Worm (Caenorhabditis elegans) whole organism, L3 larva: ENCODE results near the gene ina-1.
A peak's percentile ranks its signal among the peaks of the same experiment; 100 is the strongest.

Experiments used
- R02D3.7 ChIP-seq: fragments of 150-350 bp; optimal IDR thresholded peaks from 2 replicates; lab custom pipeline; 2014; ENCODE audit warnings: missing biosample characterization, missing genetic modification characterization
- ceh-16 ChIP-seq: sonication (generic microtip); optimal IDR thresholded peaks from 2 replicates; lab custom pipeline; 2017; ENCODE audit warnings: missing biosample characterization, missing genetic modification characterization
- ceh-9 ChIP-seq: sonication (generic microtip); optimal IDR thresholded peaks from 2 replicates; lab custom pipeline; 2018; ENCODE audit warnings: missing biosample characterization, missing genetic modification characterization
- egl-5 ChIP-seq: fragments of 150-350 bp; optimal IDR thresholded peaks from 2 replicates; lab custom pipeline; 2017; ENCODE audit warnings: missing biosample characterization, missing genetic modification reagents, missing genetic modification characterization, inconsistent platforms
- elt-3 ChIP-seq, 3 experiments: fragments of 150-350 bp in 1 of 3; sonication (generic microtip) in 2 of 3; optimal IDR thresholded peaks; 2 replicates in 2 of 3; 4 replicates in 1 of 3; lab custom pipeline; 2014 to 2017; ENCODE audit warnings: missing biosample characterization in 3 of 3, missing genetic modification characterization in 3 of 3
- fkh-10 ChIP-seq: sonication (generic microtip); optimal IDR thresholded peaks from 2 replicates; lab custom pipeline; 2017; ENCODE audit warnings: missing biosample characterization, missing genetic modification reagents, missing genetic modification characterization
- fkh-2 ChIP-seq: fragments of 150-350 bp; optimal IDR thresholded peaks from 2 replicates; lab custom pipeline; 2014; ENCODE audit warnings: missing biosample characterization, missing genetic modification reagents, missing genetic modification characterization
- fos-1 ChIP-seq: fragments of 150-350 bp; optimal IDR thresholded peaks from 2 replicates; lab custom pipeline; 2014; ENCODE audit warnings: missing biosample characterization, missing genetic modification characterization
- hmg-11 ChIP-seq: sonication (generic microtip); optimal IDR thresholded peaks from 2 replicates; lab custom pipeline; 2016; ENCODE audit warnings: missing genetic modification characterization, missing compliant biosample characterization
- jun-1 ChIP-seq: fragments of 150-350 bp; optimal IDR thresholded peaks from 2 replicates; lab custom pipeline; 2014; ENCODE audit warnings: missing biosample characterization, missing genetic modification reagents, missing genetic modification characterization
- lin-15B ChIP-seq: fragments of 150-350 bp; optimal IDR thresholded peaks from 2 replicates; lab custom pipeline; 2014; ENCODE audit warnings: missing biosample characterization, missing genetic modification characterization
- lin-39 ChIP-seq: fragments of 150-350 bp; optimal IDR thresholded peaks from 2 replicates; lab custom pipeline; 2018; ENCODE audit warnings: missing biosample characterization, missing genetic modification reagents, missing genetic modification characterization
- lsy-12 ChIP-seq: sonication (generic microtip); optimal IDR thresholded peaks from 2 replicates; lab custom pipeline; 2016; ENCODE audit warnings: mild to moderate bottlenecking, missing genetic modification characterization, missing compliant biosample characterization
- mdl-1 ChIP-seq: fragments of 150-350 bp; optimal IDR thresholded peaks from 2 replicates; lab custom pipeline; 2014; ENCODE audit warnings: missing biosample characterization, missing genetic modification characterization
- nfya-1 ChIP-seq: sonication (generic microtip); optimal IDR thresholded peaks from 2 replicates; lab custom pipeline; 2017; ENCODE audit warnings: missing genetic modification characterization, mild to moderate bottlenecking, missing compliant biosample characterization, antibody characterized with exemption, moderate library complexity; ENCODE audit not compliant: insufficient read depth
- nhr-11 ChIP-seq: fragments of 150-350 bp; optimal IDR thresholded peaks from 2 replicates; lab custom pipeline; 2014; ENCODE audit warnings: missing biosample characterization, missing genetic modification characterization
- nhr-23 ChIP-seq: fragments of 150-350 bp; optimal IDR thresholded peaks from 2 replicates; lab custom pipeline; 2014; ENCODE audit warnings: missing biosample characterization, missing genetic modification reagents, missing genetic modification characterization
- nhr-237 ChIP-seq: fragments of 150-350 bp; optimal IDR thresholded peaks from 2 replicates; lab custom pipeline; 2014; ENCODE audit warnings: missing biosample characterization, missing genetic modification characterization
- nhr-25 ChIP-seq: sonication (generic microtip); optimal IDR thresholded peaks from 2 replicates; lab custom pipeline; 2017; ENCODE audit warnings: missing biosample characterization, missing genetic modification characterization
- nhr-28 ChIP-seq: fragments of 150-350 bp; optimal IDR thresholded peaks from 2 replicates; lab custom pipeline; 2014; ENCODE audit warnings: missing biosample characterization, missing genetic modification characterization
- nhr-43 ChIP-seq: sonication (generic microtip); optimal IDR thresholded peaks from 2 replicates; lab custom pipeline; 2016; ENCODE audit warnings: mild to moderate bottlenecking, missing genetic modification characterization, missing compliant biosample characterization; ENCODE audit not compliant: poor library complexity, severe bottlenecking
- nhr-76 ChIP-seq: fragments of 150-350 bp; sonication (generic microtip); optimal IDR thresholded peaks from 5 replicates; lab custom pipeline; 2014; ENCODE audit warnings: missing biosample characterization, missing genetic modification characterization
- pha-4 ChIP-seq: fragments of 150-350 bp; optimal IDR thresholded peaks from 2 replicates; lab custom pipeline; 2014; ENCODE audit warnings: missing biosample characterization, missing genetic modification reagents, missing genetic modification characterization
- pqm-1 ChIP-seq: fragments of 150-350 bp; optimal IDR thresholded peaks from 2 replicates; lab custom pipeline; 2017; ENCODE audit warnings: missing biosample characterization, missing genetic modification characterization, inconsistent platforms
- sea-2 ChIP-seq: fragments of 150-350 bp; sonication (generic microtip); optimal IDR thresholded peaks from 4 replicates; lab custom pipeline; 2014; ENCODE audit warnings: missing biosample characterization, missing genetic modification reagents, missing genetic modification characterization
- skn-1 ChIP-seq: fragments of 150-350 bp; optimal IDR thresholded peaks from 2 replicates; lab custom pipeline; 2014; ENCODE audit warnings: missing biosample characterization, missing genetic modification characterization
- unc-62 ChIP-seq: fragments of 150-350 bp; sonication (generic microtip); optimal IDR thresholded peaks from 4 replicates; lab custom pipeline; 2014; ENCODE audit warnings: missing biosample characterization, missing genetic modification reagents, missing genetic modification characterization
- zag-1 ChIP-seq: fragments of 150-350 bp; optimal IDR thresholded peaks from 2 replicates; lab custom pipeline; 2014; ENCODE audit warnings: missing biosample characterization, missing genetic modification characterization
- ztf-4 ChIP-seq: fragments of 150-350 bp; optimal IDR thresholded peaks from 2 replicates; lab custom pipeline; 2014; ENCODE audit warnings: missing biosample characterization, missing genetic modification characterization

Gene ina-1

DNA sequence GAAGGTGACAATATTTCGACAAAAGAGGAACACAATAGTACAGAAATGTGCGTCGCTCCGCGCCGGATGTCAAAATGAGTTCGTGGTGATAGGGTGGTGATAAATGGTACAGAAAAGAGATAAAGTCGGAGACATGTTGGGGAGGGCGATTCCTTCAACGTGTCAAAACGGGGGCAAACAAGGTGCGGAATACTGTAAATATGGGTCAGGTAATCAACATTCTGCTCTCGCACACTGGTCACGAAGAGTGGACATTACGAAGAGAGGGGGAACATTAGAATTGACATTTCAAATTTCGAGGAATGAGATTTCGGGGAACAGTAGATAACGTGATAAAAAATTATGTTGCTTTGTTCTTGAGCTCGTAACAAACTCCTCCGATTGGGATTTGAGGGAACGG is 27.0 kb upstream of the ina-1 start, which contains the start of gene ZC84.6:
ZC84.6 (minus strand) TSS at position 101 of the 400 bp plus-strand sequence.
- no peak for TF ChIP-seq sea-2 (GFP tag; lab: Kevin White, UChicago)
- no peak for TF ChIP-seq ceh-16 (tag; lab: Kevin White, UChicago)
- no peak for TF ChIP-seq nhr-237 (tag; lab: Kevin White, UChicago)
- no peak for TF ChIP-seq ceh-9 (tag; lab: Kevin White, UChicago)
- TF ChIP-seq nhr-43 (tag; lab: Kevin White, UChicago): no peak
- TF ChIP-seq egl-5 (tag; lab: Kevin White, UChicago): no peak
- TF ChIP-seq, all 47 proteins: peak for 0

DNA sequence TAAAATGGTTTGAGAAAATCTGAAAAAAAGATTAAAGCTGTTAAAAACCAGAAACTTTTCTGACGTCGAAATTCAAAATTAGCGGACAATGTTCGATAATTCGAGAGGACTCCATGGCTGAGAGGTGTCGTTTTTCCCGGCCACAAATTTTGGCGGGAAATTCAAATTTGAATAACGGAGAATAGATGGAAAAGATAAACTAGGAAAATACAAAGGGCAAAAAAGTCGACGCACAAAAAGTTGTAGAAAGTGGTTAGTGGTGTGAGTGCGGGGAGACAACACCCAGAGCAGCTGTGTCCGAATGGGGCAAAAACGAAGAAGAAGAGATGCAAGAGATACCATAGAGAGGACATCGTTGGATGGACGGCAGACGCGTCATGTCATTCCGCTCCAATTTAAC is 18.5 kb upstream of the ina-1 start, which contains the start of gene cls-3:
cls-3 (minus strand) TSS at position 19 of the 400 bp plus-strand sequence.
- TF ChIP-seq fkh-2 (no peak), nhr-76 (no peak), lin-15B (tag; lab: Kevin White, UChicago) (peak; percentile 40), fkh-10 (GFP tag; lab: Kevin White, UChicago) (peak; percentile 15), nfya-1 (tag; lab: Kevin White, UChicago) (peak; percentile 63), lsy-12 (tag; lab: Kevin White, UChicago) (peak; percentile 7), skn-1 (peak; percentile 13), lin-39 (tag; lab: Kevin White, UChicago) (peak; percentile 43)
- TF ChIP-seq, all 47 proteins: peak for 6

DNA sequence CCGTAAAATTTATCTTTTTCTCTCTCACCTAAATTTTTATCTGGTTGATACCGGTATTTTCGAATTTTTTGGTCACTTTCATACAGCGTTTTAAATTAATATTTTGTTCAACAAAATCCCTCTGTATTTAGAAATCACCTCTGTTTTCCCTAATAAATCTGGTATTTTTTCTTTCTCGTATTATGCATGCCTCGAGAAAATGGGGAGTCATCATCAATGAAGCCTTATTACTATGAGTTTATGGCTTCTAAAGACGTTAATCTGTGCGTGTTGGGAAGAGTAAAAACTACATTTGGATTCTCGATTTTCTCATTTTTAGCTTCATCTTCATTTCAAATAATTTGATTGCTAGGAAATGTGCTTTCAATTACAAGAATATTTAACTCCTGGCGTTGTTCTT is 13.1 kb upstream of the ina-1 start, which contains the start of gene ZC84.7:
ZC84.7 (plus strand) TSS at position 301 of the 400 bp plus-strand sequence.
- TF ChIP-seq R02D3.7 (tag; lab: Kevin White, UChicago) (no peak), nhr-28 (tag; lab: Kevin White, UChicago) (no peak), fos-1 (tag; lab: Kevin White, UChicago) (no peak)

DNA sequence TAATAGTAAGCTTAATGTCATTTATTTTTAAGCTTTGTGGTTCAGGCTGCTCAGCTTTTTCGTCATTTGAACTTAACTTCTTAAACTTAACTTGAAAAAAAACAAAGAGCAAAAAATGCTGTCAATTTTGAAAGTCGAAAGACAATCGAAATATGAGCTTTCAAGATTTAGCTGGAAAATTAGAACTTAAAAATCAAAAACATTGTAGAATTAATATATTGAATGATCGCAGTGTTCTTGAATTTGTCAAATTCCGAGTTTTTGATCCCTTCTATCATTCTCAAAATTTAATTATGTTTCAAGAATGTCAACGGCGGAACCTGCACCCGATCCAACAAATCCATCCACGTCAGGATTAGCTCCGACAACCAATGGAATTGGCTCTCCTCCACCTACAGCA is 8.6 kb upstream of the ina-1 start, which contains the start of gene tax-4:
tax-4 (plus strand) TSS at position 301 of the 400 bp plus-strand sequence.
- TF ChIP-seq nfya-1 (tag; lab: Kevin White, UChicago) (no peak), lin-39 (tag; lab: Kevin White, UChicago) (no peak)

DNA sequence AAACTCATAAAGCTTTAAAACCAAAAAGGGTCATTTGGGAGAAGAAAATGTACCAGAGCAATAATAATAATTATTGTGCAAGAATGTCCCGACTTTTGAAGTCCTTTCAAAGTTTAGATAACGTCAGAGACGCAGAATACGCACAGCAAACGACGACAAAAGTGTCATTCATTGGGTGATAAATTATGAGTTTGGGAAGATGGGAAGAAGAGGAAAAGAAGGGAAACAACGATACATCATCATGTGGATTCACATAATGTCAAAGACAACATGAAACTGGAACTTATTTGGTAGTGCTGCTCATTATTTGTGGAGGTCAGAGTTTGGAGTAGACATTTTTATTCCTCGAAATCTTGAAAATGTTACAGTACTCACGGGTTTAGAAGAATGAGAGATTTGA is 5.3 kb upstream of the ina-1 start:
- TF ChIP-seq elt-3 (tag; optimal IDR thresholded peaks at IDR 0.05; lab: Kevin White, UChicago): no peak
- TF ChIP-seq lin-39 (tag; lab: Kevin White, UChicago): peak; percentile 19
- peak; percentile 1 for TF ChIP-seq unc-62 (GFP tag; lab: Kevin White, UChicago)
- TF ChIP-seq egl-5 (tag; lab: Kevin White, UChicago): peak; percentile 37

DNA sequence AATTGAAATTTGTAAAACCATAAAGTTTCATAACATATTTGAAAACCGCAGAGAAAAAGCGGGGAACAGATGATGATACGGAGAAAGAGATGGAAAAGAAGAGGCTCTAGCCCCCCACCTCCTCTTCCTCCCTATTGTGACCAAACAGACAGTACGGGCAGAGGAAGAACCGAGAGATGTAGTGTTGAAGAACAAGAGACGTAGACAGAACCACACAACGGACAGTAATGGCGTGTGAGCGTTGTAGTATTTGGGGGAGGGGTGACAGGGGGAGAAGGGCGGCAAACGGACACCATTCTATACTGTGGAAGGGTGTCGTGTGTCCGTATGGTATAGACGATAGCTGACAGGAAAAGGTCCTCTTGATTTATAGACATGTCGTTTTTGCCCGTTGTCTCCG is 3.4 kb upstream of the ina-1 start:
- TF ChIP-seq mdl-1 (tag; lab: Kevin White, UChicago) (no peak), hmg-11 (tag; lab: Kevin White, UChicago) (peak; percentile 25)

DNA sequence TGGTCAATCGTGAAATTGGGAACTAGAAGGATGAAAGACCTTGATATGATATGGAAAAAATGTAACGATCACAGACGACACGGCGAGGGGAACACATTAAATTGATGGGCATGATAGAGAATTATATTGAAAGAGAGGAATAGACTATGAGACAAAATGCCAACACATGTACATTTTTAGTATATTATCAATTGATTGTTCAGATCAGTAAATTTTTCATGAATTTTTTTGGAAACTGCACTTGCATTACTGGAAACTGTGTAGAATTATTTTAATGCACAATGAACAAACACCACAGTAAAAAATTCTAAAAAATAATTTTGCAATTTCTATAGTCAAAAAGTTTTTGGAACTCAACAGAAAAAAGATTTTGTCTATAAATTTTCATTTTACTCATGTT is 637 bp upstream of the ina-1 start:
- TF ChIP-seq elt-3 (tag; optimal IDR thresholded peaks at IDR 0.05; lab: Kevin White, UChicago): peak in 1 of 3 experiments; percentile 27
- no peak for TF ChIP-seq nhr-11
- TF ChIP-seq egl-5 (tag; lab: Kevin White, UChicago): peak; percentile 2

DNA sequence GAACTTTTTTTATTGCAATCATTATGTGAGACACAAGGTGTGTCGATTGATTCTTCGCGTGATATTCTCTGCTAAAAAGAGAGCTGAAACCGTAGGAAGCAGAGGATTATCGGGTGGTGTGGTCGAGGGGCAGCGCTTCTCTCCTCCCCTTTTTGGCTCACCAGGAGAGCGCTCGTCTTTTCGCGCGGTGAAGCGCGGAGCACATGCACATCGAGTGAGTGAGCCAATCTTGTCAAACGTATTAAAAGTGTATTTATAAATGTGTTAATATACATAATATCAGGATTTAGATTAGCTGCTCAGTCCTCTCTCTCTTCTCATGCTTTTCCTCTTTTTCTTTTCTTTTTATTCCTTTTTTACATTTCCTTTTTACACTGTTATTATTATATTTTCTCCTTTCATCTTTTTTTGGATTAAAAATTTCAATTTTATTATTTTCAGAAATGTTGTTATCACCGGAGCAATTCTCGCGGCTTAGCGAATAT is 9.9 kb downstream of the ina-1 start, which contains the start of gene dgk-3:
dgk-3 (plus strand) TSS at position 435 of the 485 bp plus-strand sequence.
- no peak for TF ChIP-seq fos-1 (tag; lab: Kevin White, UChicago)
- no peak for TF ChIP-seq pqm-1 (tag; lab: Kevin White, UChicago)
- TF ChIP-seq zag-1: no peak
- no peak for TF ChIP-seq lsy-12 (tag; lab: Kevin White, UChicago)
- TF ChIP-seq jun-1 (tag; lab: Kevin White, UChicago): no peak
- TF ChIP-seq nhr-25 (tag; lab: Kevin White, UChicago): no peak
- no peak for TF ChIP-seq mdl-1 (tag; lab: Kevin White, UChicago)
- TF ChIP-seq pha-4 (tag; lab: Kevin White, UChicago): no peak
- no peak for TF ChIP-seq ztf-4
- no peak for TF ChIP-seq nhr-23 (tag; lab: Kevin White, UChicago)
